Worm (Caenorhabditis elegans) whole organism, late embryonic: ENCODE measurements around the gene rig-6.

ENCODE experiments used
- ahr-1 ChIP-seq: sonication (generic microtip); optimal IDR thresholded peaks from 2 replicates; lab custom pipeline; 2016; ENCODE audit warnings: missing genetic modification characterization, missing compliant biosample characterization
- ama-1 ChIP-seq: fragments of 150-350 bp; optimal IDR thresholded peaks from 2 replicates; lab custom pipeline; 2014
- ceh-30 ChIP-seq: fragments of 150-350 bp; optimal IDR thresholded peaks from 2 replicates; lab custom pipeline; 2014; ENCODE audit warnings: missing biosample characterization, missing genetic modification characterization
- odd-2 ChIP-seq: sonication (generic microtip); optimal IDR thresholded peaks from 2 replicates; lab custom pipeline; 2017; ENCODE audit warnings: antibody characterized with exemption, mild to moderate bottlenecking, missing genetic modification characterization, missing compliant biosample characterization
- zip-5 ChIP-seq: sonication (generic microtip); optimal IDR thresholded peaks from 2 replicates; lab custom pipeline; 2016; ENCODE audit warnings: missing genetic modification characterization, missing compliant biosample characterization

- TF ChIP-seq ahr-1 (tag; lab: Kevin White, UChicago) (no peak), odd-2 (tag; lab: Kevin White, UChicago) (no peak), ceh-30 (tag; lab: Kevin White, UChicago) (no peak), zip-5 (tag; lab: Kevin White, UChicago) (no peak), ama-1 (lab: Kevin White, UChicago) (no peak)
Observed at ce11 chrII:4834761-4835160, 22.9 kb upstream of the rig-6 start, which contains the start of the genes C33F10.11 and C33F10.1.
